Worm (Caenorhabditis elegans): ENCODE data around the gene zfp-1.

Gene zfp-1

ce11 chrIII:8797211-8797733 lies 5.9 kb downstream of the zfp-1 start (continued):
- TF ChIP-seq ztf-4 (tag; optimal IDR thresholded peaks at IDR 0.05) (peak; percentile 78), ztf-11 (tag; optimal IDR thresholded peaks at IDR 0.05) (peak in 1 of 2 experiments; percentile 49), nhr-84 (tag; optimal IDR thresholded peaks at IDR 0.05) (no peak), tlp-1 (tag; optimal IDR thresholded peaks at IDR 0.05) (no peak), nhr-11 (tag; optimal IDR thresholded peaks at IDR 0.05) (peak; percentile 76), ces-1 (GFP tag; optimal IDR thresholded peaks at IDR 0.05) (no peak), alr-1 (tag; optimal IDR thresholded peaks at IDR 0.05; ENCODE audit: borderline replicate concordance) (no peak), hlh-4 (tag; optimal IDR thresholded peaks at IDR 0.05) (no peak), nhr-19 (GFP tag; conservative IDR thresholded peaks at IDR 0.05) (peak; percentile 72), lin-39 (tag; optimal IDR thresholded peaks at IDR 0.05) (no peak), zag-1 (tag; optimal IDR thresholded peaks at IDR 0.05) (peak; percentile 71)

DNA sequence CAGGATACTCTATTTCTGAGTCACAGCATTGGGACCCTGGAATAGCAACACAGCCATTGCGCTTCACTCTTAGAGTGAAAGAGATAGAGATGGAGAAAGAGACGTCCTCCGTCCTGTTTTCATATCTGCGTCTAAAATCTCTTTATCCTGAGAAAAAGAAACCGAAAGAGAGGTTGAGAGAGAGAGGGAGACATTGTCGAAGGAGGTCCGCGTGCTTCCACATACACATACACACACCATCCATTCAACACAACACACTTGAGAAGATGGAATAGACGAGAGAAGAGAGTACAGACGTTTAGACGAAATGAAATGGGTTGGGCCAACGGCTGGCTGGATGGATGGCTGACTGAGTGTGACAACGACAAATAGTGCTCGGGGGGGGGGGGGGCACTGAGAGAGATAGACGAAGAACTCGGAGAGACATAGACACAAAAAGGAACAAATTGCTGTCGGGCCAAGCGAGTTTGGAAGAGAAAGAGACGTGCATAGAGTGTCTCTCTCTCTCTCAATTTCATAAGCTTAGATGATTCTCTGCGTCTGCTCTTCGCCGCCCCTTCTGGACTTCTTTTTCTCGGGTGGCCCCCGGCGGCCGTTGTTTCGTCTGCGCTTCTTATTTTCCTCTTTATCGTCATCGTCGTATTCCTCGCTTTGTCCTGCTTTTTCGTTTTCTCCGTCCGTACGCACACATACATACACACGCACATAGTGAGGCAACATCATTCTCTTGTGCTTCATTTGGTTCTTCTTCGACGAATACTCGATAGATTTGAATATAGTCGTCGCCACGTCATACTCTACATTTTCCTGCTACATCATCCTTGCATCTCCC lies 8.8 kb downstream of the zfp-1 start, which contains the start of gene F54F2.6:
TSS of gene F54F2.6 (minus strand) at position 738 of the 832 bp plus-strand sequence.
- TF ChIP-seq jun-1 (tag; optimal IDR thresholded peaks at IDR 0.05) (peak; percentile 80), irx-1 (tag; optimal IDR thresholded peaks at IDR 0.05) (peak; percentile 89), nhr-47 (tag; optimal IDR thresholded peaks at IDR 0.05) (peak; percentile 94), fkh-8 (tag; optimal IDR thresholded peaks at IDR 0.05) (peak; percentile 94), nhr-76 (tag; optimal IDR thresholded peaks at IDR 0.05) (peak; percentile 32), ces-1 (GFP tag; optimal IDR thresholded peaks at IDR 0.05) (no peak), mep-1 (tag; optimal IDR thresholded peaks at IDR 0.05) (peak; percentile 95), skn-1 (tag; optimal IDR thresholded peaks at IDR 0.05) (no peak), xbp-1 (tag; optimal IDR thresholded peaks at IDR 0.05) (peak; percentile 83), ceh-88 (GFP tag; IDR thresholded peaks at IDR 0.05) (peak; percentile 73), nhr-77 (tag; optimal IDR thresholded peaks at IDR 0.05) (peak; percentile 87), lin-13 (GFP tag; optimal IDR thresholded peaks at IDR 0.05) (peak; percentile 90), mab-9 (GFP tag; IDR thresholded peaks at IDR 0.05) (peak; percentile 76), lin-35 (GFP tag; optimal IDR thresholded peaks at IDR 0.05) (peak; percentile 61 to 67), fos-1 (tag; optimal IDR thresholded peaks at IDR 0.05) (peak; percentile 92), hlh-17 (GFP tag; optimal IDR thresholded peaks at IDR 0.05; ENCODE audit: borderline replicate concordance) (no peak), nhr-12 (tag; optimal IDR thresholded peaks at IDR 0.05) (no peak), nhr-11 (tag; optimal IDR thresholded peaks at IDR 0.05) (peak; percentile 86), nhr-85 (tag) (peak; percentile 97), zag-1 (tag; optimal IDR thresholded peaks at IDR 0.05) (peak; percentile 71), aha-1 (tag; optimal IDR thresholded peaks at IDR 0.05) (peak; percentile 46), C16A3.4 (tag; optimal IDR thresholded peaks at IDR 0.05) (peak; percentile 73), fkh-10 (GFP tag; optimal IDR thresholded peaks at IDR 0.05) (peak; percentile 90), sptf-1 (tag; optimal IDR thresholded peaks at IDR 0.05) (no peak), ets-5 (GFP tag; IDR thresholded peaks at IDR 0.05) (no peak), Y116A8C.19 (tag; optimal IDR thresholded peaks at IDR 0.05; ENCODE audit: borderline replicate concordance) (no peak), unc-130 (tag; optimal IDR thresholded peaks at IDR 0.05) (peak; percentile 75), F16B12.6 (tag; optimal IDR thresholded peaks at IDR 0.05) (peak; percentile 8), elt-3 (tag; optimal IDR thresholded peaks at IDR 0.05) (peak in 1 of 6 experiments; percentile 23), hpl-2 (GFP tag; optimal IDR thresholded peaks at IDR 0.05) (no peak), mef-2 (tag; optimal IDR thresholded peaks at IDR 0.05) (peak; percentile 84), pax-3 (tag; optimal IDR thresholded peaks at IDR 0.05) (peak; percentile 86), sox-4 (tag; optimal IDR thresholded peaks at IDR 0.05) (peak; percentile 59), dpl-1 (GFP tag; optimal IDR thresholded peaks at IDR 0.05) (peak; percentile 26 to 60 (median 51)), swsn-7 (tag; optimal IDR thresholded peaks at IDR 0.05) (peak; percentile 94), snu-23 (GFP tag; optimal IDR thresholded peaks at IDR 0.05) (peak; percentile 90), zip-4 (GFP tag; optimal IDR thresholded peaks at IDR 0.05) (peak; percentile 53), hlh-4 (tag; optimal IDR thresholded peaks at IDR 0.05) (no peak), C34B4.2 (tag; optimal IDR thresholded peaks at IDR 0.05) (no peak), egl-13 (tag; optimal IDR thresholded peaks at IDR 0.05) (peak; percentile 93), efl-1 (optimal IDR thresholded peaks at IDR 0.05) (peak; percentile 73 to 79), efl-1 (GFP tag; optimal IDR thresholded peaks at IDR 0.05 in 1 of 2) (peak; percentile 22 to 95), blmp-1 (tag; optimal IDR thresholded peaks at IDR 0.05) (peak; percentile 84)
